Worm (Caenorhabditis elegans) whole organism, L2 larva: Measurements from ENCODE around the gene R02D5.9.
A peak's percentile ranks its signal among the peaks of the same experiment; 100 is the strongest.

ENCODE experiments used
- F13H6.1 ChIP-seq: sonication (generic microtip); optimal IDR thresholded peaks from 2 replicates; lab custom pipeline; 2016; ENCODE audit warnings: missing genetic modification characterization, missing compliant biosample characterization
- ceh-16 ChIP-seq: fragments of 150-350 bp; optimal IDR thresholded peaks from 2 replicates; lab custom pipeline; 2014; ENCODE audit warnings: missing biosample characterization, missing genetic modification characterization
- ceh-82 ChIP-seq: fragments of 150-350 bp; optimal IDR thresholded peaks from 2 replicates; lab custom pipeline; 2014; ENCODE audit warnings: missing biosample characterization, missing genetic modification characterization
- crh-2 ChIP-seq: sonication (generic microtip); optimal IDR thresholded peaks from 2 replicates; lab custom pipeline; 2017; ENCODE audit warnings: missing biosample characterization, missing genetic modification characterization
- egl-27 ChIP-seq: sonication (generic microtip); optimal IDR thresholded peaks from 3 replicates; lab custom pipeline; 2017; ENCODE audit warnings: missing biosample characterization, missing genetic modification reagents, missing genetic modification characterization
- elt-1 ChIP-seq: fragments of 150-350 bp; optimal IDR thresholded peaks from 2 replicates; lab custom pipeline; 2014; ENCODE audit warnings: missing biosample characterization, missing genetic modification characterization
- lin-11 ChIP-seq: fragments of 150-350 bp; sonication (generic microtip); optimal IDR thresholded peaks from 2 replicates; lab custom pipeline; 2014; ENCODE audit warnings: missing biosample characterization, missing genetic modification characterization, inconsistent platforms, mixed read lengths
- nhr-129 ChIP-seq: fragments of 150-350 bp; optimal IDR thresholded peaks from 2 replicates; lab custom pipeline; 2014; ENCODE audit warnings: missing biosample characterization, missing genetic modification characterization
- nhr-237 ChIP-seq: fragments of 150-350 bp; optimal IDR thresholded peaks from 2 replicates; lab custom pipeline; 2014; ENCODE audit warnings: missing biosample characterization, missing genetic modification characterization
- snpc-4 ChIP-seq: fragments of 150-350 bp; optimal IDR thresholded peaks from 2 replicates; lab custom pipeline; 2014; ENCODE audit warnings: missing biosample characterization, missing genetic modification characterization
- unc-55 ChIP-seq: fragments of 150-350 bp; sonication (generic microtip); optimal IDR thresholded peaks from 3 replicates; lab custom pipeline; 2014; ENCODE audit warnings: missing biosample characterization, missing genetic modification reagents, missing genetic modification characterization
- ztf-11 ChIP-seq: sonication (generic microtip); optimal IDR thresholded peaks from 2 replicates; lab custom pipeline; 2017; ENCODE audit warnings: missing biosample characterization, missing genetic modification characterization
- ztf-4 ChIP-seq: fragments of 150-350 bp; optimal IDR thresholded peaks from 2 replicates; lab custom pipeline; 2014; ENCODE audit warnings: missing biosample characterization, missing genetic modification characterization

DNA sequence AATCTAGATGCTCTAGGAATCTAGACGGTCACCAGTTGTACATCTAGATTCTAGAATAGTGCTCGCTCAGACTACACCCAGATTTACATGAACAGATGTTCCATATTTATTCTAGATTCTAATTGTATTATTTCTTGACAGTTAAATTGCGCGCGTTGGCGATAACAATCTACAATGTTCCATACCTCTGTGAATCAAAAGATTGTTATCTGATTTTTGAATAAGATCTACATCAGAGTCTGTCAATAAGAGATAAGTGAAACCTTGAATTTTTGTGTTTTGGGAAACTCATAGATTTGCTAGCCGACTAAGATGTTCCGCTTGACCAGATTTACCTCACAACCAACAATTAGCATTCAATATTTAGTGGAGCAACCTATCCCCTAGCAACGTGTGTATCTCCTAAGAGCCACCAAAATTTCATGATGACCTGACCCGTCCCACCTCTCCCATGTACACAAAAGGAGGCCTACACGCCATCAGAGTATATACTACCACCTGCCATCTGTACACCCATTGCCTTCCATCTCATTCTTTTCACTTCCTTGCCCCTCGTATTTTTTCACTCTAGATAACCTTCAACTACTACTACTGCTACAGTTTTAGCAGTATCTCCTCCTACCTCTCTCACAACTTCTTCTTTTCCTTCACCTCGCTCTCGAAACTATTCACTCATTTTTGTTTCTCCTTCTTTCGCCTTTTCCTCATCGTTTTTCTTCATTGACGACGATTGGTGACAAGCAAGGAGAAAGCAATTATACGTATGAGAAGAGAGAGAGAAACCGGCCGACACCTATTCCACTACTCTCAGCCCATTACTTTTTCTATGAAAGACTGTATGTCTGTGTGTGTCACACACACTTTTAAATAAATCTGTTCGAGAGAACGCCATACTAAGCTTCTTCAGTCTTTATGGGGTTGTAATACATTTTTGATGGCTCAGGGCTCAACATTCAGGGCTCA, 3.9 kb downstream of the R02D5.9 start:
- TF ChIP-seq snpc-4 = no peak
- TF ChIP-seq ceh-16 (tag; lab: Kevin White, UChicago) = peak; percentile 100
- TF ChIP-seq F13H6.1 = no peak
- no peak for TF ChIP-seq ceh-82
- TF ChIP-seq lin-11 (tag; lab: Kevin White, UChicago) = no peak
- TF ChIP-seq elt-1 (tag; lab: Kevin White, UChicago) = peak; percentile 100
- TF ChIP-seq egl-27 (tag; lab: Kevin White, UChicago) = peak; percentile 84
- no peak for TF ChIP-seq nhr-237 (tag; lab: Kevin White, UChicago)
- TF ChIP-seq ztf-11 = no peak
- no peak for TF ChIP-seq unc-55
- TF ChIP-seq nhr-129 (tag; lab: Kevin White, UChicago) = no peak
- no peak for TF ChIP-seq crh-2 (tag; lab: Kevin White, UChicago)
- no peak for TF ChIP-seq ztf-4 (tag; lab: Kevin White, UChicago)
